Fruit fly (Drosophila melanogaster) whole organism, embryonic: ENCODE results near the gene CG7841.

Experiments
- Abd-B ChIP-seq: fragments of 200-800 bp; sonication (Bioruptor generic); optimal IDR thresholded peaks from 2 replicates; lab custom pipeline; 2018; ENCODE audit warnings: missing biosample characterization, mild to moderate bottlenecking, missing genetic modification characterization, moderate library complexity
- BtbVII ChIP-seq: fragments of 200-800 bp; sonication (Bioruptor generic); optimal IDR thresholded peaks from 3 replicates; lab custom pipeline; 2017; ENCODE audit warnings: missing biosample characterization, mild to moderate bottlenecking, missing genetic modification characterization
- CG10209 ChIP-seq: fragments of 200-800 bp; sonication (Bioruptor generic); optimal IDR thresholded peaks from 3 replicates; lab custom pipeline; 2017; ENCODE audit warnings: missing biosample characterization, mild to moderate bottlenecking, missing genetic modification characterization, missing genetic modification reagents
- CG1024 ChIP-seq: fragments of 200-800 bp; sonication (Bioruptor generic); IDR thresholded peaks from 2 replicates; pipeline ENCODE4 v1.3.6; 2022; ENCODE audit warnings: missing biosample characterization, missing genetic modification characterization
- CG10274 ChIP-seq: fragments of 200-800 bp; sonication (Bioruptor generic); optimal IDR thresholded peaks from 3 replicates; lab custom pipeline; 2017; ENCODE audit warnings: missing biosample characterization, mild to moderate bottlenecking, missing genetic modification characterization
- CG11398 ChIP-seq: fragments of 200-800 bp; sonication (Bioruptor generic); optimal IDR thresholded peaks from 2 replicates; lab custom pipeline; 2016; ENCODE audit warnings: missing biosample characterization, missing genetic modification characterization
- CG11504 ChIP-seq: fragments of 200-800 bp; sonication (Bioruptor generic); optimal IDR thresholded peaks from 3 replicates; lab custom pipeline; 2019; ENCODE audit warnings: missing biosample characterization, mild to moderate bottlenecking, missing genetic modification characterization, moderate library complexity
- CG15601 ChIP-seq: fragments of 200-800 bp; sonication (Bioruptor generic); optimal IDR thresholded peaks from 3 replicates; lab custom pipeline; 2019; ENCODE audit warnings: missing biosample characterization, mild to moderate bottlenecking, missing genetic modification characterization, moderate library complexity
- CG16815 ChIP-seq: fragments of 200-800 bp; sonication (Bioruptor generic); optimal IDR thresholded peaks from 3 replicates; lab custom pipeline; 2017; ENCODE audit warnings: missing biosample characterization, mild to moderate bottlenecking, missing genetic modification characterization
- CG18262 ChIP-seq: fragments of 200-800 bp; optimal IDR thresholded peaks from 3 replicates; lab custom pipeline; 2019; ENCODE audit warnings: missing biosample characterization, mild to moderate bottlenecking, missing genetic modification characterization, moderate library complexity
- CG3726 ChIP-seq: fragments of 200-800 bp; sonication (Bioruptor generic); IDR thresholded peaks from 3 replicates; pipeline ENCODE4, ENCODE4 v1.3.6; 2022; ENCODE audit warnings: missing biosample characterization, missing genetic modification characterization
- CG6254 ChIP-seq: fragments of 200-800 bp; sonication (Bioruptor generic); optimal IDR thresholded peaks from 3 replicates; lab custom pipeline; 2017; ENCODE audit warnings: mild to moderate bottlenecking, missing biosample characterization, missing genetic modification reagents, missing genetic modification characterization
- CG7963 ChIP-seq: fragments of 200-800 bp; sonication (Bioruptor generic); IDR thresholded peaks from 3 replicates; pipeline ENCODE4 v1.3.6; 2022; ENCODE audit warnings: missing biosample characterization, missing genetic modification characterization; ENCODE audit not compliant: partially characterized antibody
- CG8388 ChIP-seq: fragments of 200-800 bp; sonication (Bioruptor generic); optimal IDR thresholded peaks from 2 replicates; lab custom pipeline; 2019; ENCODE audit warnings: missing biosample characterization, mild to moderate bottlenecking, missing genetic modification characterization, moderate library complexity
- CG9876 ChIP-seq: fragments of 200-800 bp; sonication (Bioruptor generic); optimal IDR thresholded peaks from 2 replicates; lab custom pipeline; 2016; ENCODE audit warnings: missing biosample characterization, missing genetic modification characterization
- CG9932 ChIP-seq: fragments of 200-800 bp; sonication (Bioruptor generic); IDR thresholded peaks from 2 replicates; pipeline ENCODE4 v1.3.6; 2022; ENCODE audit warnings: missing biosample characterization, missing genetic modification characterization
- CTCF ChIP-seq: fragments of 200-800 bp; sonication (Bioruptor generic); optimal IDR thresholded peaks from 2 replicates; lab custom pipeline; 2017; ENCODE audit warnings: missing biosample characterization, mild to moderate bottlenecking, missing genetic modification characterization, moderate library complexity
- Camta ChIP-seq: fragments of 200-800 bp; sonication (Bioruptor generic); optimal IDR thresholded peaks from 2 replicates; lab custom pipeline; 2016; ENCODE audit warnings: missing biosample characterization, missing genetic modification characterization
- CrebB ChIP-seq: fragments of 200-800 bp; sonication (Bioruptor generic); optimal IDR thresholded peaks from 3 replicates; lab custom pipeline; 2018; ENCODE audit warnings: missing biosample characterization, mild to moderate bottlenecking, missing genetic modification characterization
- Deaf1 ChIP-seq: fragments of 200-800 bp; optimal IDR thresholded peaks from 3 replicates; lab custom pipeline; 2019; ENCODE audit warnings: missing biosample characterization, mild to moderate bottlenecking, missing genetic modification characterization, moderate library complexity
- Hr78 ChIP-seq, 2 experiments: fragments of 200-800 bp in 1 of 2; fragments of >200 bp in 1 of 2; sonication (Bioruptor generic) in 1 of 2; optimal IDR thresholded peaks; 2 replicates each; lab custom pipeline; 2017 to 2019; ENCODE audit warnings: missing biosample characterization in 2 of 2, missing genetic modification characterization in 2 of 2, mild to moderate bottlenecking in 1 of 2, moderate library complexity in 1 of 2
- Jarid2 ChIP-seq: fragments of 200-800 bp; sonication (Bioruptor generic); optimal IDR thresholded peaks from 3 replicates; lab custom pipeline; 2017; ENCODE audit warnings: mild to moderate bottlenecking, missing biosample characterization, missing genetic modification reagents, missing genetic modification characterization
- Lpt ChIP-seq: fragments of >200 bp; optimal IDR thresholded peaks from 2 replicates; lab custom pipeline; 2018; ENCODE audit warnings: missing biosample characterization, missing genetic modification characterization
- NC2α ChIP-seq: fragments of 200-800 bp; sonication (Bioruptor generic); optimal IDR thresholded peaks from 2 replicates; lab custom pipeline; 2016; ENCODE audit warnings: missing biosample characterization, missing genetic modification characterization
- Opbp ChIP-seq: fragments of 200-800 bp; sonication (Bioruptor generic); IDR thresholded peaks from 3 replicates; pipeline ENCODE4 v1.3.6; 2022; ENCODE audit warnings: missing biosample characterization, missing genetic modification characterization; ENCODE audit not compliant: partially characterized antibody
- Pdp1 ChIP-seq, 2 experiments: fragments of 200-800 bp; sonication (Bioruptor generic); optimal IDR thresholded peaks; 3 replicates each; lab custom pipeline; 2016; ENCODE audit warnings: missing biosample characterization in 2 of 2, missing genetic modification characterization in 2 of 2, mild to moderate bottlenecking in 1 of 2, moderate library complexity in 1 of 2
- ab ChIP-seq: fragments of 200-800 bp; sonication (Bioruptor generic); optimal IDR thresholded peaks from 2 replicates; lab custom pipeline; 2016; ENCODE audit warnings: missing biosample characterization, missing genetic modification characterization
- cato ChIP-seq: fragments of 200-800 bp; sonication (Bioruptor generic); optimal IDR thresholded peaks from 2 replicates; lab custom pipeline; 2016; ENCODE audit warnings: missing biosample characterization, missing genetic modification characterization, borderline replicate concordance
- chn ChIP-seq: fragments of 200-800 bp; sonication (Bioruptor generic); optimal IDR thresholded peaks from 2 replicates; lab custom pipeline; 2016; ENCODE audit warnings: missing biosample characterization, missing genetic modification characterization
- corto ChIP-seq: fragments of 200-800 bp; sonication (Bioruptor generic); optimal IDR thresholded peaks from 2 replicates; lab custom pipeline; 2016; ENCODE audit warnings: missing biosample characterization, mild to moderate bottlenecking, missing genetic modification characterization, moderate library complexity
- fu2 ChIP-seq: fragments of 200-800 bp; sonication (Bioruptor generic); optimal IDR thresholded peaks from 2 replicates; lab custom pipeline; 2016; ENCODE audit warnings: missing biosample characterization, missing genetic modification characterization
- klu ChIP-seq: fragments of 200-800 bp; sonication (Bioruptor generic); IDR thresholded peaks from 2 replicates; pipeline ENCODE4 v1.3.6; 2022; ENCODE audit warnings: missing biosample characterization, missing genetic modification characterization
- knrl ChIP-seq: fragments of 200-800 bp; sonication (Bioruptor generic); IDR thresholded peaks from 3 replicates; pipeline ENCODE4 v1.3.6; 2022; ENCODE audit warnings: missing biosample characterization, missing genetic modification characterization; ENCODE audit not compliant: partially characterized antibody
- lab ChIP-seq: fragments of 200-800 bp; sonication (Bioruptor generic); optimal IDR thresholded peaks from 3 replicates; lab custom pipeline; 2017; ENCODE audit warnings: missing biosample characterization, missing genetic modification characterization, mild to moderate bottlenecking, moderate library complexity, missing genetic modification reagents
- lmd ChIP-seq: fragments of 200-800 bp; sonication (Bioruptor generic); IDR thresholded peaks from 2 replicates; pipeline ENCODE4 v1.3.6; 2022; ENCODE audit warnings: missing biosample characterization, missing genetic modification characterization
- pan ChIP-seq, 4 experiments: fragments of >200 bp in 3 of 4; fragments of 200-800 bp in 1 of 4; sonication (Bioruptor generic) in 1 of 4; optimal IDR thresholded peaks in 3 of 4; IDR thresholded peaks in 1 of 4; 2 replicates each; pipeline versions ENCODE4 v1.3.6 to Lab custom; 2017 to 2022; ENCODE audit warnings: missing biosample characterization in 2 of 4, missing genetic modification characterization in 2 of 4, mixed read lengths in 1 of 4
- psq ChIP-seq: fragments of 200-800 bp; sonication (Bioruptor generic); optimal IDR thresholded peaks from 2 replicates; lab custom pipeline; 2017; ENCODE audit warnings: missing biosample characterization, missing genetic modification characterization
- ranshi ChIP-seq: fragments of 200-800 bp; sonication (Bioruptor generic); IDR thresholded peaks from 2 replicates; pipeline ENCODE4 v1.3.6; 2022; ENCODE audit warnings: missing biosample characterization, missing genetic modification characterization
- ro ChIP-seq: fragments of 200-800 bp; sonication (Bioruptor generic); IDR thresholded peaks from 2 replicates; pipeline ENCODE4 v1.3.6; 2022; ENCODE audit warnings: missing biosample characterization, missing genetic modification characterization
- scrt ChIP-seq: fragments of 200-800 bp; sonication (Bioruptor generic); optimal IDR thresholded peaks from 2 replicates; lab custom pipeline; 2018; ENCODE audit warnings: missing biosample characterization, mild to moderate bottlenecking, missing genetic modification characterization, moderate library complexity
- sens ChIP-seq: fragments of 200-800 bp; sonication (Bioruptor generic); peaks from one replicate; lab custom pipeline; 2016; ENCODE audit warnings: missing biosample characterization, missing genetic modification characterization
- so ChIP-seq: fragments of 200-800 bp; sonication (Bioruptor generic); IDR thresholded peaks from 3 replicates; pipeline ENCODE4 v1.3.6; 2022; ENCODE audit warnings: missing biosample characterization, missing genetic modification characterization
- tio ChIP-seq: fragments of 200-800 bp; sonication (Bioruptor generic); optimal IDR thresholded peaks from 2 replicates; lab custom pipeline; 2017; ENCODE audit warnings: missing biosample characterization, missing genetic modification characterization, inconsistent platforms
- tll ChIP-seq, 2 experiments: fragments of 200-800 bp in 1 of 2; fragments of >200 bp in 1 of 2; sonication (Bioruptor generic) in 1 of 2; optimal IDR thresholded peaks; 2 replicates each; lab custom pipeline; 2017 to 2019; ENCODE audit warnings: missing biosample characterization in 2 of 2, missing genetic modification characterization in 2 of 2, mild to moderate bottlenecking in 1 of 2, moderate library complexity in 1 of 2
- toy ChIP-seq: fragments of 200-800 bp; sonication (Bioruptor generic); IDR thresholded peaks from 2 replicates; pipeline ENCODE4 v1.3.6; 2022; ENCODE audit warnings: missing biosample characterization, missing genetic modification characterization
- trh ChIP-seq: fragments of 200-800 bp; sonication (Bioruptor generic); optimal IDR thresholded peaks from 2 replicates; lab custom pipeline; 2016; ENCODE audit warnings: missing biosample characterization, missing genetic modification characterization
- unpg ChIP-seq: fragments of 200-800 bp; sonication (Bioruptor generic); optimal IDR thresholded peaks from 3 replicates; lab custom pipeline; 2018; ENCODE audit warnings: missing biosample characterization, mild to moderate bottlenecking, missing genetic modification characterization, moderate library complexity
- zf30C ChIP-seq: fragments of 200-800 bp; sonication (Bioruptor generic); optimal IDR thresholded peaks from 3 replicates; lab custom pipeline; 2018; ENCODE audit warnings: missing biosample characterization, mild to moderate bottlenecking, missing genetic modification characterization

The CG7841 gene

dm6 chr3L:15544455-15545415 is 36.7 kb upstream of the CG7841 start (continued):
- TF ChIP-seq pan (optimal IDR thresholded peaks at IDR 0.05; lab: Kevin White, UChicago) (no peak), pan (GFP tag; optimal IDR thresholded peaks at IDR 0.05 in 1 of 2, IDR thresholded peaks at IDR 0.05 in 1 of 2) (peak in 1 of 2 experiments; percentile 19), NC2α (GFP tag; lab: Kevin White, UChicago) (no peak), trh (GFP tag; lab: Kevin White, UChicago) (no peak), chn (GFP tag; lab: Kevin White, UChicago) (no peak), toy (no peak), CG1024 (GFP tag; lab: Robert Waterston, UW) (no peak), Opbp (GFP tag; lab: Robert Waterston, UW) (0 out of 3 replicates have a peak, but pooled peaks have one; percentile 12), cato (GFP tag; lab: Kevin White, UChicago) (no peak), CG7963 (GFP tag; lab: Robert Waterston, UW) (no peak), CTCF (GFP tag; lab: Kevin White, UChicago) (no peak), CG18262 (peak; percentile 41), sens (GFP tag; lab: Kevin White, UChicago) (peak; percentile 66), Pdp1 (GFP tag; optimal IDR thresholded peaks at IDR 0.05; lab: Kevin White, UChicago) (no peak), CG11398 (GFP tag; lab: Kevin White, UChicago) (no peak), unpg (GFP tag; lab: Kevin White, UChicago) (no peak), Jarid2 (GFP tag; lab: Kevin White, UChicago) (no peak), Lpt (GFP tag; lab: Kevin White, UChicago) (no peak), Camta (GFP tag; lab: Kevin White, UChicago) (no peak), CG16815 (GFP tag; lab: Kevin White, UChicago) (no peak), CG6254 (GFP tag; lab: Kevin White, UChicago) (no peak), scrt (GFP tag; lab: Kevin White, UChicago) (no peak), lab (peak; percentile 12), CG11504 (tag; lab: Kevin White, UChicago) (peak; percentile 21), BtbVII (GFP tag; lab: Kevin White, UChicago) (no peak), CG9876 (GFP tag; lab: Kevin White, UChicago) (no peak), CrebB (tag; lab: Kevin White, UChicago) (no peak), knrl (no peak), Hr78 (GFP tag; optimal IDR thresholded peaks at IDR 0.05; lab: Kevin White, UChicago) (no peak), psq (GFP tag; lab: Kevin White, UChicago) (no peak), tio (GFP tag; lab: Kevin White, UChicago) (no peak), CG10274 (no peak), ro (GFP tag; lab: Robert Waterston, UW) (no peak), ranshi (GFP tag; lab: Robert Waterston, UW) (0 out of 2 replicates have a peak, but pooled peaks have one; percentile 6), CG9932 (no peak), lmd (GFP tag; lab: Robert Waterston, UW) (0 out of 2 replicates have a peak, but pooled peaks have one; percentile 17), Deaf1 (tag; lab: Kevin White, UChicago) (no peak), CG8388 (GFP tag; lab: Kevin White, UChicago) (no peak), so (no peak), zf30C (GFP tag; lab: Kevin White, UChicago) (peak; percentile 45), Abd-B (GFP tag; lab: Kevin White, UChicago) (no peak), CG3726 (GFP tag; lab: Robert Waterston, UW) (no peak), CG15601 (tag; lab: Kevin White, UChicago) (peak; percentile 6), ab (GFP tag; lab: Kevin White, UChicago) (no peak), fu2 (GFP tag; lab: Kevin White, UChicago) (no peak), CG10209 (GFP tag; lab: Kevin White, UChicago) (no peak), tll (GFP tag; optimal IDR thresholded peaks at IDR 0.05; lab: Kevin White, UChicago) (no peak), klu (GFP tag; lab: Robert Waterston, UW) (no peak), corto (GFP tag; lab: Kevin White, UChicago) (no peak)
